Worm (Caenorhabditis elegans) whole organism, L4 larva: ENCODE data around the gene R08E5.4.
A peak's percentile ranks its signal among the peaks of the same experiment; 100 is the strongest.

Experiments
- T20F7.1 ChIP-seq: fragments of 200-800 bp; sonication (Bioruptor generic); optimal IDR thresholded peaks from 2 replicates; lab custom pipeline; 2018; ENCODE audit warnings: mild to moderate bottlenecking, missing genetic modification characterization, missing compliant biosample characterization
- Y105C5A.15 ChIP-seq: fragments of 200-800 bp; sonication (Bioruptor generic); IDR thresholded peaks from 2 replicates; pipeline ENCODE4 v1.3.6; 2022; ENCODE audit warnings: missing genetic modification characterization, missing compliant biosample characterization
- aha-1 ChIP-seq: fragments of 150-350 bp; peaks from one replicate; lab custom pipeline; 2014; ENCODE audit warnings: missing biosample characterization, missing genetic modification characterization
- ceh-20 ChIP-seq: fragments of 200-800 bp; sonication (Bioruptor generic); IDR thresholded peaks from 2 replicates; pipeline ENCODE4 v1.3.6; 2022; ENCODE audit warnings: missing genetic modification reagents, missing genetic modification characterization, missing compliant biosample characterization
- cey-2 ChIP-seq: sonication (generic microtip); optimal IDR thresholded peaks from 3 replicates; lab custom pipeline; 2017; ENCODE audit warnings: missing genetic modification characterization, mild to moderate bottlenecking, missing compliant biosample characterization, antibody characterized with exemption, borderline replicate concordance; ENCODE audit not compliant: insufficient read depth
- ctbp-1 ChIP-seq: fragments of 200-800 bp; sonication (Bioruptor generic); IDR thresholded peaks from 2 replicates; pipeline ENCODE4 v1.3.6; 2022; ENCODE audit warnings: missing genetic modification reagents, missing genetic modification characterization, missing compliant biosample characterization
- daf-16 ChIP-seq, 3 experiments: sonication (generic microtip); optimal IDR thresholded peaks; 2 replicates each; lab custom pipeline; 2016 to 2017; ENCODE audit warnings: missing genetic modification characterization in 3 of 3, missing genetic modification reagents in 3 of 3, mild to moderate bottlenecking in 2 of 3, missing compliant biosample characterization in 2 of 3, missing biosample characterization in 1 of 3, moderate library complexity in 1 of 3
- dmd-8 ChIP-seq: fragments of 200-800 bp; sonication (Bioruptor generic); IDR thresholded peaks from 2 replicates; pipeline ENCODE4 v1.3.6; 2022; ENCODE audit warnings: missing genetic modification characterization, missing compliant biosample characterization
- fos-1 ChIP-seq: fragments of 150-350 bp; optimal IDR thresholded peaks from 2 replicates; lab custom pipeline; 2014; ENCODE audit warnings: missing biosample characterization, missing genetic modification characterization
- hlh-30 ChIP-seq: sonication (generic microtip); optimal IDR thresholded peaks from 2 replicates; lab custom pipeline; 2017; ENCODE audit warnings: antibody characterized with exemption, mild to moderate bottlenecking, missing genetic modification characterization, missing compliant biosample characterization; ENCODE audit not compliant: insufficient read depth
- lin-13 ChIP-seq: fragments of 150-350 bp; optimal IDR thresholded peaks from 2 replicates; lab custom pipeline; 2014; ENCODE audit warnings: missing biosample characterization, missing genetic modification reagents, missing genetic modification characterization
- mdl-1 ChIP-seq, 2 experiments: fragments of 150-350 bp in 1 of 2; sonication (generic microtip) in 1 of 2; optimal IDR thresholded peaks; 2 replicates each; lab custom pipeline; 2014 to 2017; ENCODE audit warnings: missing biosample characterization in 2 of 2, missing genetic modification characterization in 2 of 2
- nhr-48 ChIP-seq: sonication (generic microtip); optimal IDR thresholded peaks from 2 replicates; lab custom pipeline; 2016; ENCODE audit warnings: mild to moderate bottlenecking, missing genetic modification characterization, missing compliant biosample characterization
- pqm-1 ChIP-seq: sonication (generic microtip); optimal IDR thresholded peaks from 2 replicates; lab custom pipeline; 2017; ENCODE audit warnings: missing biosample characterization, missing genetic modification characterization
- set-16 ChIP-seq: fragments of 200-800 bp; sonication (Bioruptor generic); IDR thresholded peaks from 2 replicates; pipeline ENCODE4 v1.3.6; 2022; ENCODE audit warnings: missing genetic modification reagents, missing genetic modification characterization, missing compliant biosample characterization
- zfp-3 ChIP-seq: fragments of 200-800 bp; sonication (Bioruptor generic); conservative IDR thresholded peaks from 2 replicates; pipeline ENCODE4 v1.3.6; 2022; ENCODE audit warnings: missing genetic modification reagents, missing genetic modification characterization, missing compliant biosample characterization

R08E5.4 gene

ce11 chrV:3812291-3812690 lies 43.9 kb downstream of the R08E5.4 start, which contains the start of gene scl-12:
Gene scl-12, plus strand, starts transcription at chrV:3812591.
- TF ChIP-seq ctbp-1, result no peak
- TF ChIP-seq Y105C5A.15 (GFP tag; lab: Robert Waterston, UW), result no peak
- TF ChIP-seq lin-13 (GFP tag; lab: Kevin White, UChicago), result no peak
- no peak for TF ChIP-seq nhr-48
- TF ChIP-seq pqm-1, result no peak
- 0 out of 2 replicates have a peak, but pooled peaks have one; percentile 31 for TF ChIP-seq dmd-8 (GFP tag; lab: Robert Waterston, UW)
- TF ChIP-seq daf-16 (GFP tag; optimal IDR thresholded peaks at IDR 0.05; lab: Kevin White, UChicago), result no peak
- TF ChIP-seq daf-16 (tag; optimal IDR thresholded peaks at IDR 0.05; lab: Kevin White, UChicago), result no peak
- TF ChIP-seq aha-1 (tag; lab: Kevin White, UChicago), result peak; percentile 47
- no peak for TF ChIP-seq cey-2 (tag; lab: Kevin White, UChicago)
- TF ChIP-seq T20F7.1 (GFP tag; lab: Kevin White, UChicago), result no peak
- TF ChIP-seq, all 104 proteins: peak for 2

- no peak for TF ChIP-seq hlh-30 (tag; lab: Kevin White, UChicago)
- no peak for TF ChIP-seq dmd-8 (GFP tag; lab: Robert Waterston, UW)
- no peak for TF ChIP-seq fos-1 (tag; lab: Kevin White, UChicago)
- TF ChIP-seq aha-1 (tag; lab: Kevin White, UChicago), result peak; percentile 7
- TF ChIP-seq ceh-20, result no peak
- peak; percentile 51 for TF ChIP-seq set-16 (GFP tag; lab: Robert Waterston, UW)
- no peak for TF ChIP-seq mdl-1 (tag; optimal IDR thresholded peaks at IDR 0.05; lab: Kevin White, UChicago)
Measured at ce11 chrV:3814009-3814408, 45.6 kb downstream of the R08E5.4 start.

ce11 chrV:3814938-3815337 lies 46.6 kb downstream of the R08E5.4 start, which contains the start of gene H10D18.1:
Gene H10D18.1, plus strand, starts transcription at chrV:3815214.
- TF ChIP-seq hlh-30 (tag; lab: Kevin White, UChicago) (peak; percentile 46), zfp-3 (GFP tag; lab: Robert Waterston, UW) (no peak), mdl-1 (tag; optimal IDR thresholded peaks at IDR 0.05; lab: Kevin White, UChicago) (peak in 1 of 2 experiments; percentile 6)
